Fruit fly (Drosophila melanogaster): ENCODE results near the gene ImpL2.

The ImpL2 gene

DNA sequence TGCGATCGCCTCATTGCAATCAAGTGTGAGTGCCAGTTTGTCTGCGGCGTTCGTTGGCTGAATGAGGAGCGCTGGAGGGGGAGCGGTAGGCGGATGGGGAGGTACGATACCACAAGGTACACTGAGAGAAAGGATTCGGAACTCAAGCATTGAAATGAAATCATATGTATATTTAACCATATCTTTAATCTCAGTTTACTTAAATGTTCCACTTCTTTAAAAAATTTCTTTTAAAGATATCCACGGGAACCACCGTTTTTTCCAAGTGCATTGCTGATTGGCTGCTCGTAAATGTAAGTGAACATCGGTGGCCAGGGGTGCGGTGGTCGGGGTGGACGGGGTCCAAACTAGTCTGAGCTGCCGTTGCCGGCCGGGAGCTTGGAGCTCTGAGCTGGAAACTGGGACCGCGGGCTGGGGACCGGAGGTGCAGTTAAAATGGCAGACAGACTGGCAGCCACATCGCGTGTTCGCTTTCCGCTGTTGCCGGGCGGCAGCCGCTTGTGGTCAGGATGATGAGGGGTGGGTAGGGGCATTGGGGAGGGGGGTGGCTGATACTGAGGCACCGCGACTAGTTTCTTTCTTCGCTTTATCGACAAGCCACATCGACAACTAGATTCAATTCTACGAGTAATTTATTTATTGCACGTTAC is 7.6 kb downstream of the ImpL2 start (continued):
- TF ChIP-seq CG6689 (GFP tag; IDR thresholded peaks at IDR 0.05) = peak; percentile 96
- TF ChIP-seq Fer2 (tag; optimal IDR thresholded peaks at IDR 0.05) = peak; percentile 88
- peak; percentile 95 to 97 for TF ChIP-seq chif (GFP tag; optimal IDR thresholded peaks at IDR 0.05)
- TF ChIP-seq dati (GFP tag; IDR thresholded peaks at IDR 0.05) = peak; percentile 92
- TF ChIP-seq Aef1 (GFP tag; IDR thresholded peaks at IDR 0.05) = peak; percentile 95
- TF ChIP-seq slbo (GFP tag; IDR thresholded peaks at IDR 0.05) = peak; percentile 92
- TF ChIP-seq maf-S (GFP tag; optimal IDR thresholded peaks at IDR 0.05) = peak; percentile 91
- TF ChIP-seq CG1832 (GFP tag; optimal IDR thresholded peaks at IDR 0.05) = no peak
- TF ChIP-seq Dek (tag; optimal IDR thresholded peaks at IDR 0.05) = peak; percentile 92
- peak; percentile 93 for TF ChIP-seq CG12942 (GFP tag; optimal IDR thresholded peaks at IDR 0.05)
- no peak for TF ChIP-seq zen2 (GFP tag; IDR thresholded peaks at IDR 0.05; ENCODE audit: partially characterized antibody)
- TF ChIP-seq pzg (GFP tag; optimal IDR thresholded peaks at IDR 0.05) = no peak
- peak; percentile 30 for TF ChIP-seq pfk (GFP tag; optimal IDR thresholded peaks at IDR 0.05)
- TF ChIP-seq dysf (GFP tag; IDR thresholded peaks at IDR 0.05) = peak; percentile 97
- peak; percentile 80 for TF ChIP-seq Myb (GFP tag; optimal IDR thresholded peaks at IDR 0.05)
- peak; percentile 93 for TF ChIP-seq Mad (GFP tag; optimal IDR thresholded peaks at IDR 0.05)
- peak; percentile 96 for TF ChIP-seq CG2202 (tag; optimal IDR thresholded peaks at IDR 0.05)
- TF ChIP-seq CG7963 (GFP tag; IDR thresholded peaks at IDR 0.05; ENCODE audit: partially characterized antibody) = no peak
- peak; percentile 94 for TF ChIP-seq Fer1 (GFP tag; optimal IDR thresholded peaks at IDR 0.05)
- peak; percentile 65 for TF ChIP-seq CTCF (GFP tag; optimal IDR thresholded peaks at IDR 0.05)
- peak; percentile 84 for TF ChIP-seq tio (GFP tag; optimal IDR thresholded peaks at IDR 0.05)
- TF ChIP-seq pan (optimal IDR thresholded peaks at IDR 0.05) = no peak
- TF ChIP-seq pan (GFP tag; optimal IDR thresholded peaks at IDR 0.05 in 1 of 2, IDR thresholded peaks at IDR 0.05 in 1 of 2) = peak in 1 of 2 experiments; percentile 97
- TF ChIP-seq CG4854 (GFP tag; optimal IDR thresholded peaks at IDR 0.05) = peak; percentile 87
- peak; percentile 92 for TF ChIP-seq CG6272 (GFP tag; IDR thresholded peaks at IDR 0.05)
- peak; percentile 93 for TF ChIP-seq CG11247 (GFP tag; IDR thresholded peaks at IDR 0.05)
- no peak for TF ChIP-seq ash1 (GFP tag; optimal IDR thresholded peaks at IDR 0.05)
- TF ChIP-seq Optix (GFP tag; IDR thresholded peaks at IDR 0.05) = peak; percentile 98
- peak; percentile 43 for TF ChIP-seq mirr (GFP tag; optimal IDR thresholded peaks at IDR 0.05)
- TF ChIP-seq CG6765 (GFP tag; optimal IDR thresholded peaks at IDR 0.05) = peak; percentile 42
- TF ChIP-seq otp (GFP tag; IDR thresholded peaks at IDR 0.05) = peak; percentile 99
- TF ChIP-seq CG4617 (GFP tag; optimal IDR thresholded peaks at IDR 0.05; ENCODE audit: borderline replicate concordance) = peak; percentile 88
- peak; percentile 96 for TF ChIP-seq E2f1 (GFP tag; IDR thresholded peaks at IDR 0.05)
- TF ChIP-seq Atf-2 (GFP tag; optimal IDR thresholded peaks at IDR 0.05) = peak; percentile 89
- TF ChIP-seq seq (GFP tag; IDR thresholded peaks at IDR 0.05) = peak; percentile 95
- peak; percentile 87 for TF ChIP-seq dan (GFP tag; IDR thresholded peaks at IDR 0.05)
- TF ChIP-seq gsb (GFP tag; IDR thresholded peaks at IDR 0.05) = peak; percentile 88
- TF ChIP-seq phol (tag; optimal IDR thresholded peaks at IDR 0.05) = peak; percentile 96
- peak; percentile 97 for TF ChIP-seq CG11504 (tag; optimal IDR thresholded peaks at IDR 0.05)
- TF ChIP-seq ewg (GFP tag; optimal IDR thresholded peaks at IDR 0.05) = peak; percentile 95
- peak; percentile 85 for TF ChIP-seq scrt (GFP tag; optimal IDR thresholded peaks at IDR 0.05)
- peak; percentile 85 for TF ChIP-seq CG6683 (GFP tag; optimal IDR thresholded peaks at IDR 0.05)
- TF ChIP-seq Vsx1 (GFP tag; optimal IDR thresholded peaks at IDR 0.05) = peak; percentile 99
- peak; percentile 92 for TF ChIP-seq CG7372 (GFP tag; IDR thresholded peaks at IDR 0.05)
- TF ChIP-seq CG8944 (GFP tag; optimal IDR thresholded peaks at IDR 0.05) = peak; percentile 93
- TF ChIP-seq h (optimal IDR thresholded peaks at IDR 0.05) = no peak
- TF ChIP-seq sug (tag; optimal IDR thresholded peaks at IDR 0.05) = peak; percentile 90
- TF ChIP-seq Nf-YB (GFP tag; optimal IDR thresholded peaks at IDR 0.05) = peak; percentile 85
- peak; percentile 98 for TF ChIP-seq CG13424 (tag; optimal IDR thresholded peaks at IDR 0.05)

Data from whole organism, embryonic.